Fruit fly (Drosophila melanogaster) whole organism, adult: Measurements from ENCODE around the gene MICAL-like.

Experiments
- CG11617 ChIP-seq: fragments of 200-800 bp; sonication (Bioruptor generic); optimal IDR thresholded peaks from 2 replicates; lab custom pipeline; 2017; ENCODE audit warnings: mild to moderate bottlenecking, missing biosample characterization, missing genetic modification reagents, missing genetic modification characterization
- CG14711 ChIP-seq: fragments of 200-800 bp; sonication (Bioruptor generic); optimal IDR thresholded peaks from 2 replicates; lab custom pipeline; 2018; ENCODE audit warnings: missing biosample characterization, mild to moderate bottlenecking, missing genetic modification characterization, moderate library complexity
- CG1620 ChIP-seq: fragments of 200-800 bp; sonication (Bioruptor generic); optimal IDR thresholded peaks from 2 replicates; lab custom pipeline; 2016; ENCODE audit warnings: missing biosample characterization, missing genetic modification characterization
- CG7045 ChIP-seq: fragments of 200-800 bp; sonication (Bioruptor generic); optimal IDR thresholded peaks from 2 replicates; lab custom pipeline; 2017; ENCODE audit warnings: missing biosample characterization, mild to moderate bottlenecking, missing genetic modification characterization
- CG7101 ChIP-seq: fragments of 200-800 bp; sonication (Bioruptor generic); optimal IDR thresholded peaks from 2 replicates; lab custom pipeline; 2018; ENCODE audit warnings: missing biosample characterization, mild to moderate bottlenecking, missing genetic modification characterization, moderate library complexity
- Hr96 ChIP-seq: fragments of 200-800 bp; sonication (Bioruptor generic); optimal IDR thresholded peaks from 2 replicates; lab custom pipeline; 2016; ENCODE audit warnings: missing biosample characterization, missing genetic modification characterization
- Mnt ChIP-seq: fragments of 200-800 bp; sonication (Bioruptor generic); optimal IDR thresholded peaks from 2 replicates; lab custom pipeline; 2016; ENCODE audit warnings: missing biosample characterization, mild to moderate bottlenecking, missing genetic modification characterization
- bab1 ChIP-seq: fragments of 200-800 bp; sonication (Bioruptor generic); optimal IDR thresholded peaks from 3 replicates; lab custom pipeline; 2019; ENCODE audit warnings: missing biosample characterization, mild to moderate bottlenecking, missing genetic modification characterization, moderate library complexity
- cic ChIP-seq: fragments of 200-800 bp; sonication (Bioruptor generic); optimal IDR thresholded peaks from 2 replicates; lab custom pipeline; 2017; ENCODE audit warnings: missing biosample characterization, mild to moderate bottlenecking, missing genetic modification characterization, moderate library complexity
- kay ChIP-seq: fragments of 200-800 bp; sonication (Bioruptor generic); peaks from one replicate; lab custom pipeline; 2016; ENCODE audit warnings: missing biosample characterization, missing genetic modification characterization, borderline replicate concordance
- ovo ChIP-seq: fragments of 200-800 bp; sonication (Bioruptor generic); optimal IDR thresholded peaks from 2 replicates; lab custom pipeline; 2016; ENCODE audit warnings: missing biosample characterization, missing genetic modification characterization
- pad ChIP-seq: fragments of 200-800 bp; sonication (Bioruptor generic); optimal IDR thresholded peaks from 3 replicates; lab custom pipeline; 2017; ENCODE audit warnings: missing biosample characterization, missing genetic modification characterization, mild to moderate bottlenecking, moderate library complexity, missing genetic modification reagents
- toe ChIP-seq: fragments of 200-800 bp; sonication (Bioruptor generic); optimal IDR thresholded peaks from 2 replicates; lab custom pipeline; 2016; ENCODE audit warnings: missing biosample characterization, missing genetic modification characterization

dm6 chr3L:13032085-13032914, 17.2 kb upstream of the MICAL-like start:
- no peak for TF ChIP-seq toe (GFP tag; lab: Kevin White, UChicago)
- no peak for TF ChIP-seq pad (GFP tag; lab: Kevin White, UChicago)
- TF ChIP-seq CG1620 (GFP tag; lab: Kevin White, UChicago), result no peak
- TF ChIP-seq CG14711 (tag; lab: Kevin White, UChicago), result no peak
- TF ChIP-seq Hr96 (GFP tag; lab: Kevin White, UChicago), result no peak
- peak; percentile 66 for TF ChIP-seq ovo (GFP tag; lab: Kevin White, UChicago)
- no peak for TF ChIP-seq CG7045 (GFP tag; lab: Kevin White, UChicago)
- TF ChIP-seq Mnt (GFP tag; lab: Kevin White, UChicago), result no peak
- TF ChIP-seq cic (GFP tag; lab: Kevin White, UChicago), result no peak
- no peak for TF ChIP-seq kay (GFP tag; lab: Kevin White, UChicago)
- TF ChIP-seq bab1 (GFP tag; lab: Kevin White, UChicago), result no peak
- no peak for TF ChIP-seq CG11617 (GFP tag; lab: Kevin White, UChicago)
- no peak for TF ChIP-seq CG7101 (tag; lab: Kevin White, UChicago)
